Worm (Caenorhabditis elegans) whole organism, late embryonic: ENCODE results near the gene srg-28.

ENCODE experiments used
- C08G9.2 ChIP-seq: sonication (generic microtip); optimal IDR thresholded peaks from 2 replicates; lab custom pipeline; 2016; ENCODE audit warnings: mild to moderate bottlenecking, missing genetic modification characterization, moderate library complexity, missing compliant biosample characterization
- K02D7.2 ChIP-seq: sonication (generic microtip); optimal IDR thresholded peaks from 2 replicates; lab custom pipeline; 2017; ENCODE audit warnings: mild to moderate bottlenecking, missing genetic modification characterization, missing compliant biosample characterization
- T23F11.4 ChIP-seq: fragments of 200-800 bp; sonication (Bioruptor generic); optimal IDR thresholded peaks from 2 replicates; lab custom pipeline; 2018; ENCODE audit warnings: mild to moderate bottlenecking, missing genetic modification characterization, missing compliant biosample characterization
- Y22D7AL.16 ChIP-seq: sonication (generic microtip); optimal IDR thresholded peaks from 2 replicates; lab custom pipeline; 2016; ENCODE audit warnings: missing genetic modification characterization, missing compliant biosample characterization
- ama-1 ChIP-seq: fragments of 150-350 bp; optimal IDR thresholded peaks from 2 replicates; lab custom pipeline; 2014
- ceh-19 ChIP-seq: fragments of 200-800 bp; sonication (Bioruptor generic); optimal IDR thresholded peaks from 2 replicates; lab custom pipeline; 2018; ENCODE audit warnings: mild to moderate bottlenecking, missing genetic modification characterization, missing compliant biosample characterization
- ceh-2 ChIP-seq: sonication (generic microtip); optimal IDR thresholded peaks from 2 replicates; lab custom pipeline; 2016; ENCODE audit warnings: missing genotype, missing genetic modification characterization, missing compliant biosample characterization
- ceh-24 ChIP-seq: sonication (generic microtip); optimal IDR thresholded peaks from 2 replicates; lab custom pipeline; 2016; ENCODE audit warnings: mild to moderate bottlenecking, missing genetic modification characterization, missing compliant biosample characterization
- ceh-30 ChIP-seq: fragments of 150-350 bp; optimal IDR thresholded peaks from 2 replicates; lab custom pipeline; 2014; ENCODE audit warnings: missing biosample characterization, missing genetic modification characterization
- ceh-31 ChIP-seq: sonication (generic microtip); optimal IDR thresholded peaks from 2 replicates; lab custom pipeline; 2016; ENCODE audit warnings: missing genetic modification characterization, missing compliant biosample characterization
- ceh-9 ChIP-seq: sonication (generic microtip); optimal IDR thresholded peaks from 2 replicates; lab custom pipeline; 2016; ENCODE audit warnings: mild to moderate bottlenecking, missing genetic modification characterization, inconsistent platforms, missing compliant biosample characterization
- che-1 ChIP-seq: sonication (generic microtip); optimal IDR thresholded peaks from 2 replicates; lab custom pipeline; 2016; ENCODE audit warnings: mild to moderate bottlenecking, missing genetic modification characterization, missing compliant biosample characterization
- ets-4 ChIP-seq: sonication (generic microtip); optimal IDR thresholded peaks from 2 replicates; lab custom pipeline; 2016; ENCODE audit warnings: missing genetic modification characterization, missing compliant biosample characterization
- eyg-1 ChIP-seq: sonication (generic microtip); optimal IDR thresholded peaks from 2 replicates; lab custom pipeline; 2016; ENCODE audit warnings: missing genotype, missing genetic modification characterization, missing compliant biosample characterization
- fax-1 ChIP-seq: sonication (generic microtip); optimal IDR thresholded peaks from 2 replicates; lab custom pipeline; 2016; ENCODE audit warnings: missing genotype, missing genetic modification characterization, missing compliant biosample characterization
- fkh-6 ChIP-seq: sonication (generic microtip); optimal IDR thresholded peaks from 2 replicates; lab custom pipeline; 2016; ENCODE audit warnings: missing genetic modification characterization, missing compliant biosample characterization
- gmeb-2 ChIP-seq: sonication (generic microtip); optimal IDR thresholded peaks from 2 replicates; lab custom pipeline; 2016; ENCODE audit warnings: missing genetic modification characterization, inconsistent platforms, missing compliant biosample characterization
- hlh-13 ChIP-seq: fragments of 200-800 bp; sonication (Bioruptor generic); optimal IDR thresholded peaks from 2 replicates; lab custom pipeline; 2018; ENCODE audit warnings: mild to moderate bottlenecking, missing genetic modification characterization, missing compliant biosample characterization
- hlh-15 ChIP-seq: sonication (generic microtip); optimal IDR thresholded peaks from 2 replicates; lab custom pipeline; 2016; ENCODE audit warnings: missing genetic modification characterization, missing compliant biosample characterization
- hlh-30 ChIP-seq: sonication (generic microtip); optimal IDR thresholded peaks from 2 replicates; lab custom pipeline; 2017; ENCODE audit warnings: antibody characterized with exemption, missing genetic modification characterization, missing compliant biosample characterization; ENCODE audit not compliant: insufficient read depth
- hlh-6 ChIP-seq: sonication (generic microtip); optimal IDR thresholded peaks from 2 replicates; lab custom pipeline; 2016; ENCODE audit warnings: missing genotype, missing genetic modification characterization, missing compliant biosample characterization
- hlh-8 ChIP-seq: sonication (generic microtip); optimal IDR thresholded peaks from 2 replicates; lab custom pipeline; 2016; ENCODE audit warnings: missing genotype, missing genetic modification characterization, missing compliant biosample characterization
- madf-2 ChIP-seq: sonication (generic microtip); optimal IDR thresholded peaks from 2 replicates; lab custom pipeline; 2017; ENCODE audit warnings: missing genetic modification characterization, missing compliant biosample characterization
- mec-3 ChIP-seq: sonication (generic microtip); optimal IDR thresholded peaks from 2 replicates; lab custom pipeline; 2016; ENCODE audit warnings: borderline replicate concordance, missing genetic modification characterization, missing compliant biosample characterization
- nfya-1 ChIP-seq: sonication (generic microtip); optimal IDR thresholded peaks from 2 replicates; lab custom pipeline; 2017; ENCODE audit warnings: missing genetic modification characterization, mild to moderate bottlenecking, missing compliant biosample characterization, antibody characterized with exemption, moderate library complexity
- nhr-11 ChIP-seq: fragments of 150-350 bp; optimal IDR thresholded peaks from 2 replicates; lab custom pipeline; 2014; ENCODE audit warnings: missing biosample characterization, missing genetic modification characterization
- nhr-232 ChIP-seq: sonication (generic microtip); optimal IDR thresholded peaks from 2 replicates; lab custom pipeline; 2016; ENCODE audit warnings: missing genetic modification characterization, missing compliant biosample characterization
- odd-2 ChIP-seq: sonication (generic microtip); optimal IDR thresholded peaks from 2 replicates; lab custom pipeline; 2017; ENCODE audit warnings: antibody characterized with exemption, mild to moderate bottlenecking, missing genetic modification characterization, missing compliant biosample characterization
- pag-3 ChIP-seq: sonication (generic microtip); optimal IDR thresholded peaks from 2 replicates; lab custom pipeline; 2016; ENCODE audit warnings: missing compliant biosample characterization, missing genetic modification characterization, borderline replicate concordance
- pat-9 ChIP-seq: fragments of 200-800 bp; sonication (Bioruptor generic); optimal IDR thresholded peaks from 2 replicates; lab custom pipeline; 2018; ENCODE audit warnings: mild to moderate bottlenecking, missing genetic modification characterization, moderate library complexity, missing compliant biosample characterization
- pax-1 ChIP-seq: fragments of 150-350 bp; optimal IDR thresholded peaks from 2 replicates; lab custom pipeline; 2014; ENCODE audit warnings: missing biosample characterization, missing genetic modification characterization
- pqm-1 ChIP-seq: sonication (generic microtip); optimal IDR thresholded peaks from 2 replicates; lab custom pipeline; 2016; ENCODE audit warnings: missing genetic modification characterization, missing compliant biosample characterization
- rnt-1 ChIP-seq: sonication (generic microtip); optimal IDR thresholded peaks from 2 replicates; lab custom pipeline; 2016; ENCODE audit warnings: missing genetic modification characterization, missing compliant biosample characterization
- sdc-2 ChIP-seq: sonication (generic microtip); optimal IDR thresholded peaks from 2 replicates; lab custom pipeline; 2016; ENCODE audit warnings: missing genotype, missing genetic modification characterization, missing compliant biosample characterization
- sox-4 ChIP-seq: sonication (generic microtip); optimal IDR thresholded peaks from 2 replicates; lab custom pipeline; 2017; ENCODE audit warnings: mild to moderate bottlenecking, missing genetic modification characterization, inconsistent platforms, missing compliant biosample characterization
- syd-9 ChIP-seq: sonication (generic microtip); optimal IDR thresholded peaks from 2 replicates; lab custom pipeline; 2016; ENCODE audit warnings: mild to moderate bottlenecking, missing genetic modification characterization, moderate library complexity, missing compliant biosample characterization
- ttx-3 ChIP-seq: sonication (generic microtip); optimal IDR thresholded peaks from 2 replicates; lab custom pipeline; 2016; ENCODE audit warnings: missing genetic modification reagents, missing genetic modification characterization, missing compliant biosample characterization
- unc-42 ChIP-seq: sonication (generic microtip); optimal IDR thresholded peaks from 2 replicates; lab custom pipeline; 2016; ENCODE audit warnings: missing genotype, missing genetic modification characterization, missing compliant biosample characterization
- unc-86 ChIP-seq: sonication (generic microtip); optimal IDR thresholded peaks from 2 replicates; lab custom pipeline; 2016; ENCODE audit warnings: missing genetic modification characterization, missing compliant biosample characterization
- ztf-16 ChIP-seq: sonication (generic microtip); optimal IDR thresholded peaks from 2 replicates; lab custom pipeline; 2017; ENCODE audit warnings: missing genetic modification characterization, missing compliant biosample characterization

The srg-28 gene

ce11 chrV:5301226-5301625, 33.5 kb upstream of the srg-28 start:
- TF ChIP-seq ceh-30 (tag; lab: Kevin White, UChicago) (no peak), hlh-13 (GFP tag; lab: Kevin White, UChicago) (no peak), hlh-8 (tag; lab: Kevin White, UChicago) (no peak), nhr-232 (tag; lab: Kevin White, UChicago) (no peak), mec-3 (tag; lab: Kevin White, UChicago) (no peak), ztf-16 (tag; lab: Kevin White, UChicago) (no peak), C08G9.2 (tag; lab: Kevin White, UChicago) (no peak), sdc-2 (no peak), ceh-2 (tag; lab: Kevin White, UChicago) (no peak), hlh-15 (tag; lab: Kevin White, UChicago) (no peak), ceh-24 (tag; lab: Kevin White, UChicago) (no peak), pax-1 (tag; lab: Kevin White, UChicago) (no peak), ama-1 (lab: Kevin White, UChicago) (no peak), fkh-6 (tag; lab: Kevin White, UChicago) (no peak), odd-2 (no peak), pat-9 (tag; lab: Kevin White, UChicago) (no peak), ets-4 (no peak)

DNA sequence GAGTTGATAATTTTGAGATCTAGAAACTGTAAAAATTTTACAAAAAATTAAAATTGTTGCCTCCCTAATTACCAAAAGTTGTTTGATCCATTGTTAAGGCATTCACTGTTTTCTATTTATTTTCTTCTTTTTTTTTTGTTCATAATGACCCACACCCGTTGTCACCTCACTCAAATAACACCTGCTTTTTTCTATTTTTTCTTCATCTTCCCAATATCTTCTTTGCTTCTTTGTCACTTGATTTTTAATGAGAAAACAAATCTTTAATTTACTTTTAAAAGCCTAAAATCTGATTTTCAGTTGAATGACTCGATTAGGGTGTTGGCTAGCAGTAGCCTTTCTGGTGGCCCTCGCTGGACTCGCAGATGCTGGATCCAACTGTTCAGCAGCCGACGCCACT, 31.3 kb upstream of the srg-28 start, which contains the start of gene ncx-2:
TSS of gene ncx-2 (plus strand) at position 301 of the 400 bp plus-strand sequence.
- TF ChIP-seq nhr-11 (tag; lab: Kevin White, UChicago) (no peak), sdc-2 (no peak), che-1 (no peak), K02D7.2 (tag; lab: Kevin White, UChicago) (no peak), ttx-3 (tag; lab: Kevin White, UChicago) (no peak), pag-3 (tag; lab: Kevin White, UChicago) (no peak), ceh-24 (tag; lab: Kevin White, UChicago) (no peak), hlh-6 (tag; lab: Kevin White, UChicago) (no peak), Y22D7AL.16 (tag; lab: Kevin White, UChicago) (no peak), ceh-9 (tag; lab: Kevin White, UChicago) (no peak), gmeb-2 (tag; lab: Kevin White, UChicago) (no peak), eyg-1 (tag; lab: Kevin White, UChicago) (no peak), ceh-31 (no peak), hlh-30 (tag; lab: Kevin White, UChicago) (no peak), ceh-19 (GFP tag; lab: Kevin White, UChicago) (no peak), nfya-1 (tag; lab: Kevin White, UChicago) (no peak), rnt-1 (tag; lab: Kevin White, UChicago) (no peak), ama-1 (lab: Kevin White, UChicago) (no peak), fax-1 (tag; lab: Kevin White, UChicago) (no peak), sox-4 (tag; lab: Kevin White, UChicago) (no peak)

ce11 chrV:5304366-5304765, 30.3 kb upstream of the srg-28 start:
- TF ChIP-seq fkh-6 (tag; lab: Kevin White, UChicago) (no peak), unc-86 (tag; lab: Kevin White, UChicago) (no peak), hlh-30 (tag; lab: Kevin White, UChicago) (no peak), unc-42 (no peak)

DNA sequence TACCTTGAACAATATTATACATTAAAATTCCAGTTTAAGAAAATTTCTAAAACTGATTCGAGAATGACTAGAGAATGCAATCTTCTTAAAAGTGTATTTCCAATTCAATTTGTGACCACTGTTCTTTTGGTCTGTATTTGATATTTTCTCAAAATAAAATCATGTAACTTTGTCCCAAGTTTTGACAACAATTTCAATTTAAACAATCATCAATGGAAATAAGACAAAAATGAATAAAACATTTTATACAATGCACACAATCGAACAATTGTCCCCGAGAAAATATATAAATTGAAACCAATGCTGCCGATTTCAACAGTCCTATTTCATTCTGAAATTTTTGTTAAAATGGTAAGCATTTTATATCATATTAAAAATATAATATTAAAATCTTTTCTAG, 23.1 kb upstream of the srg-28 start, which contains the start of gene C10G8.4:
TSS of gene C10G8.4 (plus strand) at position 301 of the 400 bp plus-strand sequence.
- TF ChIP-seq madf-2 (tag; lab: Kevin White, UChicago) (no peak), T23F11.4 (no peak), ceh-9 (tag; lab: Kevin White, UChicago) (no peak), syd-9 (tag; lab: Kevin White, UChicago) (no peak), fax-1 (tag; lab: Kevin White, UChicago) (no peak), pqm-1 (tag; lab: Kevin White, UChicago) (no peak), pat-9 (tag; lab: Kevin White, UChicago) (no peak)
